Worm (Caenorhabditis elegans): ENCODE data around the gene dcr-1.
A peak's percentile ranks its signal among the peaks of the same experiment; 100 is the strongest.

dcr-1 gene

DNA sequence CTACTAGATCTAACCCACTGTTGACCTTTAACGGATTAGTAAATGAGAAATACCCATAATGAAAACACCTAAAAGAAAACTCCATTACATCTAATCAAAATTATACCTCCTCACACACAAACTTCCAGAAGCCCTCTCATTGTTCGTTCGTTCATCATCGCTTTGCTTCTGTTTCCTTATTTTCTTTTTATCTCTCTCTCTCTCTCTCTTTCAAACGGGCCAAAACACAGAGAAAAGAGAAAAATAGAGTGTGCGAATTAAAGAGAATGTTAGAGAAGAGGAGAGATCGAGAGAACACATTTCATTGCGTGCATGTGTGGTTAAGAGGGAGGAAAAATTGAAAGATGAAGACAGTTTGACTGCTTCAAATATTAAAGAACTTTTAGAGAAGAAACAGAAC lies 44.2 kb upstream of the dcr-1 start (continued):
- no peak for TF ChIP-seq elt-2 (tag; optimal IDR thresholded peaks at IDR 0.05)
- peak; percentile 53 for TF ChIP-seq dsc-1 (tag; optimal IDR thresholded peaks at IDR 0.05)
- peak; percentile 45 for TF ChIP-seq nhr-77 (tag; optimal IDR thresholded peaks at IDR 0.05)
- no peak for TF ChIP-seq F16B12.6 (tag; optimal IDR thresholded peaks at IDR 0.05)
- TF ChIP-seq hpl-2 (GFP tag; optimal IDR thresholded peaks at IDR 0.05) = no peak
- no peak for TF ChIP-seq aly-2 (tag; optimal IDR thresholded peaks at IDR 0.05)
- peak; percentile 16 for TF ChIP-seq jun-1 (tag; optimal IDR thresholded peaks at IDR 0.05)
- no peak for TF ChIP-seq egl-27 (tag; optimal IDR thresholded peaks at IDR 0.05)
- no peak for TF ChIP-seq mef-2 (tag; optimal IDR thresholded peaks at IDR 0.05)
- TF ChIP-seq ztf-4 (tag; optimal IDR thresholded peaks at IDR 0.05) = no peak
- no peak for TF ChIP-seq nhr-12 (tag; optimal IDR thresholded peaks at IDR 0.05)
- peak; percentile 50 for TF ChIP-seq nhr-47 (tag; optimal IDR thresholded peaks at IDR 0.05)
- TF ChIP-seq pqm-1 (tag; optimal IDR thresholded peaks at IDR 0.05) = no peak
- no peak for TF ChIP-seq nhr-11 (tag; optimal IDR thresholded peaks at IDR 0.05)
- no peak for TF ChIP-seq sox-4 (tag; optimal IDR thresholded peaks at IDR 0.05)
- TF ChIP-seq C34B4.2 (tag; optimal IDR thresholded peaks at IDR 0.05) = no peak
- TF ChIP-seq lin-15B (tag; optimal IDR thresholded peaks at IDR 0.05) = no peak
- no peak for TF ChIP-seq vab-15 (tag; optimal IDR thresholded peaks at IDR 0.05)
- TF ChIP-seq nhr-84 (tag; optimal IDR thresholded peaks at IDR 0.05) = no peak
- peak; percentile 57 for TF ChIP-seq swsn-7 (tag; optimal IDR thresholded peaks at IDR 0.05)
- TF ChIP-seq C16A3.4 (tag; optimal IDR thresholded peaks at IDR 0.05) = no peak
- TF ChIP-seq ztf-11 (tag; optimal IDR thresholded peaks at IDR 0.05) = no peak
- peak; percentile 0 to 62 (median 9) for TF ChIP-seq ceh-82 (tag; optimal IDR thresholded peaks at IDR 0.05)
- no peak for TF ChIP-seq pag-3 (tag; optimal IDR thresholded peaks at IDR 0.05; ENCODE audit: borderline replicate concordance, insufficient read depth)
- TF ChIP-seq mep-1 (tag; optimal IDR thresholded peaks at IDR 0.05) = peak; percentile 86
- TF ChIP-seq sup-37 (GFP tag; optimal IDR thresholded peaks at IDR 0.05) = no peak
- peak; percentile 20 for TF ChIP-seq lin-13 (GFP tag; optimal IDR thresholded peaks at IDR 0.05)
- TF ChIP-seq zip-4 (GFP tag; optimal IDR thresholded peaks at IDR 0.05) = no peak
- no peak for TF ChIP-seq ceh-88 (GFP tag; IDR thresholded peaks at IDR 0.05)
- peak; percentile 89 for TF ChIP-seq lin-14 (GFP tag; optimal IDR thresholded peaks at IDR 0.05)
- TF ChIP-seq C04F5.9 (tag; optimal IDR thresholded peaks at IDR 0.05) = no peak
- TF ChIP-seq nhr-90 (tag; optimal IDR thresholded peaks at IDR 0.05; ENCODE audit: poor library complexity) = no peak
- TF ChIP-seq snu-23 (GFP tag; optimal IDR thresholded peaks at IDR 0.05) = peak; percentile 70
- no peak for TF ChIP-seq irx-1 (tag; optimal IDR thresholded peaks at IDR 0.05)
- TF ChIP-seq fkh-10 (GFP tag; optimal IDR thresholded peaks at IDR 0.05) = no peak
- TF ChIP-seq lir-3 (tag; optimal IDR thresholded peaks at IDR 0.05; ENCODE audit: poor library complexity) = no peak
- peak; percentile 40 to 52 for TF ChIP-seq lin-35 (GFP tag; optimal IDR thresholded peaks at IDR 0.05)
- TF ChIP-seq blmp-1 (tag; optimal IDR thresholded peaks at IDR 0.05) = peak; percentile 61
- no peak for TF ChIP-seq nhr-28 (tag; optimal IDR thresholded peaks at IDR 0.05)
- TF ChIP-seq tlp-1 (tag; optimal IDR thresholded peaks at IDR 0.05) = no peak

DNA sequence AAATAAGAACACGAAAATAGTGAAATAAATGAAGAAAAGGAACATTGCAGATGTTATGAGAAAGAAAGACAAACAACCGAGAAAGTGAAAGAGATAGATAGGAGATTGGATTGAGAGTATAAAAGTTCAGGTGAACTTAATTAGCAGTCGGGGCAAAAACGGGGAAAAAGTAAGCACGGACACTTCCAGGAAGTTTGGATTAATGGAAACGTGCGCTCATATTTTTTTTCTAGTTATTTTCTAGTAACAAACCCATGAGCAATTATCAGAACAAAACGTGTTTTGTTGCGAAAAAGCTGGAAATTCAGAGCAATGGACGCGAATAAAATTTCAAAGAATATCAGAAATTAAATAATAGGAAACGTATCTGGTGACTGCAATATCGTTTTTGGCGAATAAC lies 41.8 kb upstream of the dcr-1 start:
- peak; percentile 26 for TF ChIP-seq pax-3 (tag; optimal IDR thresholded peaks at IDR 0.05)
- TF ChIP-seq efl-1 (optimal IDR thresholded peaks at IDR 0.05) = no peak
- TF ChIP-seq efl-1 (GFP tag; optimal IDR thresholded peaks at IDR 0.05 in 1 of 2) = peak in 1 of 2 experiments; percentile 51
- no peak for TF ChIP-seq tlp-1 (tag; optimal IDR thresholded peaks at IDR 0.05)
- no peak for TF ChIP-seq snu-23 (GFP tag; optimal IDR thresholded peaks at IDR 0.05)
- TF ChIP-seq hlh-4 (tag; optimal IDR thresholded peaks at IDR 0.05) = peak; percentile 21
- peak; percentile 19 for TF ChIP-seq nhr-20 (tag; optimal IDR thresholded peaks at IDR 0.05)
- TF ChIP-seq nhr-47 (tag; optimal IDR thresholded peaks at IDR 0.05) = peak; percentile 66
- TF ChIP-seq fkh-8 (tag; optimal IDR thresholded peaks at IDR 0.05) = peak; percentile 89
- no peak for TF ChIP-seq nhr-85 (tag)
- peak; percentile 81 for TF ChIP-seq nhr-71 (tag; optimal IDR thresholded peaks at IDR 0.05)
- TF ChIP-seq swsn-7 (tag; optimal IDR thresholded peaks at IDR 0.05) = peak; percentile 2
- peak; percentile 23 for TF ChIP-seq ztf-4 (tag; optimal IDR thresholded peaks at IDR 0.05)
- TF ChIP-seq lin-14 (GFP tag; optimal IDR thresholded peaks at IDR 0.05) = peak; percentile 13
- peak; percentile 75 for TF ChIP-seq dsc-1 (tag; optimal IDR thresholded peaks at IDR 0.05)

Measured in whole organism, L1 larva.